Worm (Caenorhabditis elegans) whole organism, late embryonic: ENCODE data around the gene sre-19.

Experiments used
- C08G9.2 ChIP-seq: sonication (generic microtip); optimal IDR thresholded peaks from 2 replicates; lab custom pipeline; 2016; ENCODE audit warnings: mild to moderate bottlenecking, missing genetic modification characterization, moderate library complexity, missing compliant biosample characterization
- K02D7.2 ChIP-seq: sonication (generic microtip); optimal IDR thresholded peaks from 2 replicates; lab custom pipeline; 2017; ENCODE audit warnings: mild to moderate bottlenecking, missing genetic modification characterization, missing compliant biosample characterization
- Y22D7AL.16 ChIP-seq: sonication (generic microtip); optimal IDR thresholded peaks from 2 replicates; lab custom pipeline; 2016; ENCODE audit warnings: missing genetic modification characterization, missing compliant biosample characterization
- ceh-18 ChIP-seq: sonication (generic microtip); optimal IDR thresholded peaks from 2 replicates; lab custom pipeline; 2016; ENCODE audit warnings: missing genetic modification characterization, missing compliant biosample characterization
- ceh-2 ChIP-seq: sonication (generic microtip); optimal IDR thresholded peaks from 2 replicates; lab custom pipeline; 2016; ENCODE audit warnings: missing genotype, missing genetic modification characterization, missing compliant biosample characterization
- ceh-30 ChIP-seq: fragments of 150-350 bp; optimal IDR thresholded peaks from 2 replicates; lab custom pipeline; 2014; ENCODE audit warnings: missing biosample characterization, missing genetic modification characterization
- ceh-48 ChIP-seq: sonication (generic microtip); optimal IDR thresholded peaks from 2 replicates; lab custom pipeline; 2016; ENCODE audit warnings: missing genetic modification characterization, inconsistent platforms, missing compliant biosample characterization
- ceh-6 ChIP-seq: fragments of 200-800 bp; sonication (Bioruptor generic); optimal IDR thresholded peaks from 2 replicates; lab custom pipeline; 2018; ENCODE audit warnings: mild to moderate bottlenecking, missing genetic modification characterization, missing compliant biosample characterization
- ceh-9 ChIP-seq: sonication (generic microtip); optimal IDR thresholded peaks from 2 replicates; lab custom pipeline; 2016; ENCODE audit warnings: mild to moderate bottlenecking, missing genetic modification characterization, inconsistent platforms, missing compliant biosample characterization
- dmd-4 ChIP-seq: sonication (generic microtip); optimal IDR thresholded peaks from 2 replicates; lab custom pipeline; 2016; ENCODE audit warnings: borderline replicate concordance, missing genetic modification characterization, missing compliant biosample characterization
- elt-2 ChIP-seq: sonication (generic microtip); optimal IDR thresholded peaks from 2 replicates; lab custom pipeline; 2016; ENCODE audit warnings: missing genetic modification reagents, missing genetic modification characterization, missing compliant biosample characterization
- ets-4 ChIP-seq: sonication (generic microtip); optimal IDR thresholded peaks from 2 replicates; lab custom pipeline; 2016; ENCODE audit warnings: missing genetic modification characterization, missing compliant biosample characterization
- fax-1 ChIP-seq: sonication (generic microtip); optimal IDR thresholded peaks from 2 replicates; lab custom pipeline; 2016; ENCODE audit warnings: missing genotype, missing genetic modification characterization, missing compliant biosample characterization
- fkh-6 ChIP-seq: sonication (generic microtip); optimal IDR thresholded peaks from 2 replicates; lab custom pipeline; 2016; ENCODE audit warnings: missing genetic modification characterization, missing compliant biosample characterization
- hlh-8 ChIP-seq: sonication (generic microtip); optimal IDR thresholded peaks from 2 replicates; lab custom pipeline; 2016; ENCODE audit warnings: missing genotype, missing genetic modification characterization, missing compliant biosample characterization
- nhr-11 ChIP-seq: fragments of 150-350 bp; optimal IDR thresholded peaks from 2 replicates; lab custom pipeline; 2014; ENCODE audit warnings: missing biosample characterization, missing genetic modification characterization
- nhr-232 ChIP-seq: sonication (generic microtip); optimal IDR thresholded peaks from 2 replicates; lab custom pipeline; 2016; ENCODE audit warnings: missing genetic modification characterization, missing compliant biosample characterization
- odd-2 ChIP-seq: sonication (generic microtip); optimal IDR thresholded peaks from 2 replicates; lab custom pipeline; 2017; ENCODE audit warnings: antibody characterized with exemption, mild to moderate bottlenecking, missing genetic modification characterization, missing compliant biosample characterization
- pax-1 ChIP-seq: fragments of 150-350 bp; optimal IDR thresholded peaks from 2 replicates; lab custom pipeline; 2014; ENCODE audit warnings: missing biosample characterization, missing genetic modification characterization
- pros-1 ChIP-seq: fragments of 150-350 bp; optimal IDR thresholded peaks from 2 replicates; lab custom pipeline; 2014; ENCODE audit warnings: missing biosample characterization, missing genetic modification reagents, missing genetic modification characterization
- ref-2 ChIP-seq: sonication (generic microtip); optimal IDR thresholded peaks from 2 replicates; lab custom pipeline; 2016; ENCODE audit warnings: missing genetic modification characterization, missing compliant biosample characterization
- sox-4 ChIP-seq: sonication (generic microtip); optimal IDR thresholded peaks from 2 replicates; lab custom pipeline; 2017; ENCODE audit warnings: mild to moderate bottlenecking, missing genetic modification characterization, inconsistent platforms, missing compliant biosample characterization
- syd-9 ChIP-seq: sonication (generic microtip); optimal IDR thresholded peaks from 2 replicates; lab custom pipeline; 2016; ENCODE audit warnings: mild to moderate bottlenecking, missing genetic modification characterization, moderate library complexity, missing compliant biosample characterization
- unc-3 ChIP-seq, 2 experiments: fragments of 200-800 bp in 1 of 2; sonication (Bioruptor generic) in 1 of 2; sonication (generic microtip) in 1 of 2; conservative IDR thresholded peaks in 1 of 2; optimal IDR thresholded peaks in 1 of 2; 2 replicates each; pipeline versions ENCODE4 v1.3.6 to Lab custom; 2016 to 2022; ENCODE audit warnings: missing compliant biosample characterization in 2 of 2, missing genetic modification characterization in 2 of 2, missing genetic modification reagents in 1 of 2
- unc-55 ChIP-seq: sonication (generic microtip); optimal IDR thresholded peaks from 2 replicates; lab custom pipeline; 2017; ENCODE audit warnings: missing biosample characterization, missing genetic modification reagents, missing genetic modification characterization
- unc-86 ChIP-seq: sonication (generic microtip); optimal IDR thresholded peaks from 2 replicates; lab custom pipeline; 2016; ENCODE audit warnings: missing genetic modification characterization, missing compliant biosample characterization
- zip-5 ChIP-seq: sonication (generic microtip); optimal IDR thresholded peaks from 2 replicates; lab custom pipeline; 2016; ENCODE audit warnings: missing genetic modification characterization, missing compliant biosample characterization
- ztf-16 ChIP-seq: sonication (generic microtip); optimal IDR thresholded peaks from 2 replicates; lab custom pipeline; 2017; ENCODE audit warnings: missing genetic modification characterization, missing compliant biosample characterization

The sre-19 gene

DNA sequence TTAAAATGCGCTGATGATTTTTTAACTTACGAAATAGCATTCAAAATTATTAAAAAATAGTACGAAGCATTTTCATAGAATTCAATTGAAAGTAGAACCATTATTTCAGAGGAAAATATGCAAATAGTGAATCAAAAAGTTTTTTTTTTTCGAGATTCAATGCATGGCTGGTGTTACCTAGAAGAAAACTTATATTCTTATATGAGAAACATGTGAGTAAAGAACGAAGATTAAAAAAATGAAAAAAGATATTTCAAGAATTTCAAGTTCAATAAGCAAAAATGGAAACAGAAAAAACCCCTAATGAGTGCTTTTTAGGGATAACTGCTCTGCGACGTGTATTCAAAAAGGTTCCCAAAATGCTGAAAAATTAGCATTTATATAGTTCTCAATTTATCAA is 2.7 kb downstream of the sre-19 start, which contains the start of gene sre-16:
sre-16 (minus strand) TSS at position 101 of the 400 bp plus-strand sequence.
- TF ChIP-seq K02D7.2 (tag; lab: Kevin White, UChicago) (no peak), unc-3 (GFP tag; conservative IDR thresholded peaks at IDR 0.05; lab: Robert Waterston, UW) (no peak), unc-3 (tag; optimal IDR thresholded peaks at IDR 0.05; lab: Kevin White, UChicago) (no peak), ceh-9 (tag; lab: Kevin White, UChicago) (no peak), sox-4 (tag; lab: Kevin White, UChicago) (no peak), unc-86 (no peak)

DNA sequence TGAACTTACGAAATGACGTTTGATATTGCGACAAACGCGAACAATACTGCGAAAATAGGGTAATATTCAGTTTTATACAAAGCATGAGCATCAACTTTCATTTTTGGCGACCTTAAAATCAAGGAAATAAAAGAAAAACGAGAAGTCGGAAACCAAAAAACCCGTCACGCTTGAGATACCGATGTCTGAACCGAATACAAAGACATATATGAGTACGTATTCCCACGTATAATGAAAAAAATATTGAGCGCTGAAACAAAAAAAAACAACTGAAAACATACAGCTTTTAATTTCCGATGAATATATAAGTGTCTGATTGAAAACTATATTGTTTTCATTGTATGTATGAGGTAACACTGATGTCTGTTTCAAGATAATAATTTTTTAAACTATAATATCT is 9.1 kb downstream of the sre-19 start, which contains the start of gene sre-18:
sre-18 (minus strand) TSS at position 101 of the 400 bp plus-strand sequence.
- TF ChIP-seq nhr-232 (tag; lab: Kevin White, UChicago): no peak
- TF ChIP-seq unc-55 (GFP tag; lab: Kevin White, UChicago): no peak
- no peak for TF ChIP-seq ref-2 (tag; lab: Kevin White, UChicago)
- no peak for TF ChIP-seq pros-1 (tag; lab: Kevin White, UChicago)
- no peak for TF ChIP-seq odd-2
- TF ChIP-seq zip-5 (tag; lab: Kevin White, UChicago): no peak
- no peak for TF ChIP-seq hlh-8 (tag; lab: Kevin White, UChicago)
- TF ChIP-seq, all 69 proteins: peak for 0

DNA sequence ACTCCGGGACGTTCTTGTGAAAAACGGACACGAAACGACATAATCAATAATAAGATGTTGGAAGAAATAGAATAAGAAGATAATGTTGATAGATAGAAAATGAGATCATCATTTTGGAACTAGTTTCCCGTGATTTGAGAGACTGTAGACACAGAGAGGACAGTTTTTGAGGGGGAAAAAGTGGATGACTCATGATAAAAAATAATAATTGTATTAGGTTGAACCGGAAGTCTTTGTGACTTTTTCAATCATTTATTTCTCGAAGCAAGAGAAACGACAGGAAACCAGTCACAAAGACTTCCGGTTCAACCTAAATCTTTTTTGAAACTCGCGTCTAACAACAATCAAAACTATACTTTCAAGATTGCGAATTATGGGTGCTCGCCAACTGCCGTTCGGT is 11.7 kb downstream of the sre-19 start, which contains the start of gene mlt-3:
mlt-3 (minus strand) TSS at position 101 of the 400 bp plus-strand sequence.
- TF ChIP-seq ceh-9 (tag; lab: Kevin White, UChicago) (no peak), pros-1 (tag; lab: Kevin White, UChicago) (no peak), nhr-11 (tag; lab: Kevin White, UChicago) (no peak), odd-2 (no peak), sox-4 (tag; lab: Kevin White, UChicago) (no peak)
- TF ChIP-seq, all 69 proteins: peak for 0

DNA sequence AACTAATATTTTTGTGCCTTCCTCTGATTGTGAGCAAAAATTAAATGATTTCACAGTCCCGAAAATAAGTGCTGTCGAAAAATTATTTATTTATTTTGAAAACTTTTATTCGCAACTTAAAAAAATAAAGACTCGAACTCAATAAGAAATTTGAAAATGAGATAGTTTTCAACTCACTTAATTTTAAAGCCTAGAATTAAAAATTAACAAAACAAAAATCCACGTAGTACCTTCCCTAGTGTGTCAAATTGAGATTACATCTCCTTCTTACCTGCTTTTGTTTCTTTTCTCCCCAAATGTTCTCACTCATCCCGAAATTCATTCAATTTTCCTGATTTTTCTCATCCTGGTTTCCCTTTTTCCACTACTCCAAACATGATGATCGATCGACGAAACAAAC is 19.4 kb downstream of the sre-19 start, which contains the start of gene F35G2.5:
F35G2.5 (plus strand) TSS at position 301 of the 400 bp plus-strand sequence.
- no peak for TF ChIP-seq elt-2 (tag; lab: Kevin White, UChicago)
- TF ChIP-seq C08G9.2: no peak
- no peak for TF ChIP-seq ceh-30 (tag; lab: Kevin White, UChicago)
- TF ChIP-seq syd-9 (tag; lab: Kevin White, UChicago): no peak
- no peak for TF ChIP-seq ceh-48 (tag; lab: Kevin White, UChicago)
- TF ChIP-seq dmd-4: no peak
- TF ChIP-seq Y22D7AL.16 (tag; lab: Kevin White, UChicago): no peak
- no peak for TF ChIP-seq fax-1
- no peak for TF ChIP-seq ceh-2 (tag; lab: Kevin White, UChicago)
- TF ChIP-seq ceh-6 (GFP tag; lab: Kevin White, UChicago): no peak

DNA sequence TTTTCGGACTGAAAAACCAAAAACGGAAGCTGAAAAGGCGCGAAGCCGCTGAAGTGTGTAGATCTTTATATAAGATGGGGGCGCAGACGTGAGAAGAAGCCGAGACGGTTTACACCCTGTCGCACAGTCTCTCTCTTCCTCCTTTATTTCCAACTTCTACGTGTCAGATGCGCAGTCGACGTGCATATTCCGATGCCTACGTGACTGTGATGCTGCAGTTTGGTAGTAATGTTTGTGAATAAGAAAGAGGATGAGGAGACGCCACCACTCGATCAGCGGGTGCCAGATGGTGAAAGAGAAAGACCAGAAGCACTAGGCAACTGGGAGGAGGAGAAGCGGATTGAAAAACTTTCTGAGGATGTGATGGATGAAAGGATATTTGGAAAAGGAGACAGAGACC is 20.5 kb downstream of the sre-19 start:
- no peak for TF ChIP-seq ztf-16 (tag; lab: Kevin White, UChicago)
- TF ChIP-seq ceh-18 (tag; lab: Kevin White, UChicago): peak; percentile 1

DNA sequence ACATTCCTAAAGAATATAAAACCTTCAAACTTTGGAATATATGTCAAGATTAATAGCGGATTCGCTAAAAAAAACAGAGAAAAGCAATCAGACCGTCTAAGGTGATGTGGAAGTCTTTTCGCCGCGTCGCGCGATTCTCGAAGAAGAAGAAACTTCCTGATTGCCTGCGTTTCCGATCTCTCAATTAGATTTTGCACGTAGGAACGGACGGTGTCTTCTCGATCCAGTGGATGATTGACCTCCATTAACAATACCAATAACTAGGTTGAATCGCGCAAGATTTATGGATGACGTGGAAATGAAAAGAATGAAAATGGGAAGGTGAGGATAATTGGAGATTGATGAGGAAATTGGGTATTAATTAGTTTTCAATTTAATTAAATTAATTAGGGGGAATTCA is 21.6 kb downstream of the sre-19 start:
- TF ChIP-seq ceh-48 (tag; lab: Kevin White, UChicago) (no peak), ets-4 (tag; lab: Kevin White, UChicago) (no peak), nhr-11 (tag; lab: Kevin White, UChicago) (no peak), zip-5 (tag; lab: Kevin White, UChicago) (no peak), ref-2 (tag; lab: Kevin White, UChicago) (no peak), sox-4 (tag; lab: Kevin White, UChicago) (no peak)

DNA sequence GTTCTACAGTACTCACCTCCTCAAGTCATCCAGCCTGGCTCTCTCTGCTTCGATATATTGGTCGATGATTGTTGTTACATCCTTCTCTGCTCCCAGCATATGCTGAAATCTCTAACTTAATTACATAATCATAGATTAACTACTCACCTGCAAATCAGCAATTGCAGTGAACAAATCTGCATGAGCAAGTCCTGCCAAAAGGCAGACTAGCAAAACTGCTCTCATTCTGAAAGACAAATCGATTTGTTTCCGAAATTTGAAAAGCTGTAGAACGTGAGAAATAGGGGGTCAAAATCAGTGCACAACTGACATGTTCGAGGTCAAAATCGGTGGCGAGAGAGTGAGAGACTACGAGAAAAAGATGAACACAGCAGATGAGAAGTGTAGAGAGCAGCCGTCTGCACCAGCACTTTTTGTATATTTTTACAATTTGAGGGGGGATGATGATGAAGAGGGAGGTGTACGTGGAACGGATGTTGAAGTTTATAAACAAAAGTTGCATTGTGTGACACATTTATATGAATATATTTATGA is 22.9 kb downstream of the sre-19 start, which contains the start of gene phy-2:
phy-2 (minus strand) TSS at position 226 of the 534 bp plus-strand sequence.
- TF ChIP-seq pax-1 (tag; lab: Kevin White, UChicago) (no peak), sox-4 (tag; lab: Kevin White, UChicago) (no peak), unc-3 (GFP tag; conservative IDR thresholded peaks at IDR 0.05; lab: Robert Waterston, UW) (0 out of 2 replicates have a peak, but pooled peaks have one; percentile 10), unc-3 (tag; optimal IDR thresholded peaks at IDR 0.05; lab: Kevin White, UChicago) (no peak), unc-55 (GFP tag; lab: Kevin White, UChicago) (peak; percentile 2), fkh-6 (tag; lab: Kevin White, UChicago) (no peak)
